Fruit fly (Drosophila melanogaster): ENCODE measurements around the gene CG12684.

The CG12684 gene

dm6 chrX:4560182-4560845 is 11.4 kb downstream of the CG12684 start (continued):
- peak; percentile 44 for TF ChIP-seq esn (GFP tag; optimal IDR thresholded peaks at IDR 0.05)
- TF ChIP-seq CG6276 (GFP tag; optimal IDR thresholded peaks at IDR 0.05), result no peak
- TF ChIP-seq CG10669 (GFP tag; optimal IDR thresholded peaks at IDR 0.05), result peak; percentile 38
- peak; percentile 75 for TF ChIP-seq Eip78C (GFP tag)
- no peak for TF ChIP-seq CG32006 (GFP tag; optimal IDR thresholded peaks at IDR 0.05)
- TF ChIP-seq CG15336 (GFP tag; IDR thresholded peaks at IDR 0.05), result no peak
- 0 out of 3 replicates have a peak, but pooled peaks have one; percentile 11 for TF ChIP-seq CG6163 (GFP tag; IDR thresholded peaks at IDR 0.05)
- TF ChIP-seq Hr4 (GFP tag; optimal IDR thresholded peaks at IDR 0.05), result no peak
- peak; percentile 1 for TF ChIP-seq CG6808 (GFP tag; optimal IDR thresholded peaks at IDR 0.05)
- TF ChIP-seq CG11902 (GFP tag; optimal IDR thresholded peaks at IDR 0.05), result no peak
- no peak for TF ChIP-seq dac (GFP tag; optimal IDR thresholded peaks at IDR 0.05)
- TF ChIP-seq Hr39 (GFP tag; optimal IDR thresholded peaks at IDR 0.05), result peak; percentile 55
- TF ChIP-seq fd85E (GFP tag; optimal IDR thresholded peaks at IDR 0.05), result no peak

DNA sequence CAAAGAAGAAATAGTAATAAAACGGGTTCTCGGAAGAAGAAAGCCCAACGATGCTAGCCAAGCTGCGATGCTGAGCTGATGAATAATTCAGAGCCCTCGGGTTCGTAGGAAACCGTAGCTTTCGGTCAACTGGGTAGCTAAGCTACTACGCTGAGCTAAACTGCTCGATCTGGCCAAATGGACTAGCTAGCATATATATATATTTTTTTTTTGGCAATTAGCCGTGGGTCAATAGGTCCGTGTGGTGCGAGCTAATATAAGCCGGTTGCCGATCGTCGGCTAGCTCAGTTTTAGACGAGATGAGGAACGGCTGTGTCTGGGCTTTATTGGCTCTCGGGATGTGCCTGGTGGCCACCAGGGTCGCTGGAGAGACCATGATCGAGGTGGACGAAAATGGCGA is 14.0 kb downstream of the CG12684 start, which contains the start of gene CG3546:
TSS of gene CG3546 (plus strand) at position 301 of the 400 bp plus-strand sequence.
- TF ChIP-seq CG6792 (GFP tag; optimal IDR thresholded peaks at IDR 0.05) (no peak), Blimp-1 (GFP tag; optimal IDR thresholded peaks at IDR 0.05) (no peak), Hr4 (GFP tag; optimal IDR thresholded peaks at IDR 0.05) (no peak), CG9139 (GFP tag; optimal IDR thresholded peaks at IDR 0.05) (no peak), spab (GFP tag; optimal IDR thresholded peaks at IDR 0.05) (no peak), dac (GFP tag; optimal IDR thresholded peaks at IDR 0.05) (no peak), Ets21C (GFP tag; optimal IDR thresholded peaks at IDR 0.05) (no peak), cyc (GFP tag; optimal IDR thresholded peaks at IDR 0.05) (no peak), net (GFP tag; optimal IDR thresholded peaks at IDR 0.05) (no peak), CG32006 (GFP tag; optimal IDR thresholded peaks at IDR 0.05) (no peak), CG6163 (GFP tag; IDR thresholded peaks at IDR 0.05) (no peak), CG16779 (tag; optimal IDR thresholded peaks at IDR 0.05) (no peak), Smox (GFP tag; optimal IDR thresholded peaks at IDR 0.05) (no peak), CG15336 (GFP tag; IDR thresholded peaks at IDR 0.05) (no peak), CG8319 (GFP tag; optimal IDR thresholded peaks at IDR 0.05) (no peak), CG6808 (GFP tag; optimal IDR thresholded peaks at IDR 0.05) (no peak), fd59A (GFP tag; optimal IDR thresholded peaks at IDR 0.05) (no peak)

dm6 chrX:4555833-4556232 is 15.9 kb downstream of the CG12684 start:
- peak; percentile 59 for TF ChIP-seq vri (GFP tag; optimal IDR thresholded peaks at IDR 0.05)
- no peak for TF ChIP-seq CG8319 (GFP tag; optimal IDR thresholded peaks at IDR 0.05)

dm6 chrX:4554718-4555117 is 17.0 kb downstream of the CG12684 start:
- TF ChIP-seq Hr38 (GFP tag; optimal IDR thresholded peaks at IDR 0.05), result no peak
- TF ChIP-seq fd59A (GFP tag; optimal IDR thresholded peaks at IDR 0.05), result no peak
- no peak for TF ChIP-seq CG6276 (GFP tag; optimal IDR thresholded peaks at IDR 0.05)
- TF ChIP-seq Smox (GFP tag; optimal IDR thresholded peaks at IDR 0.05), result no peak
- TF ChIP-seq CG10669 (GFP tag; optimal IDR thresholded peaks at IDR 0.05), result no peak
- TF ChIP-seq CG6854 (GFP tag; optimal IDR thresholded peaks at IDR 0.05), result no peak
- TF ChIP-seq CG7368 (GFP tag; optimal IDR thresholded peaks at IDR 0.05), result no peak
- no peak for TF ChIP-seq lz (GFP tag; optimal IDR thresholded peaks at IDR 0.05)

DNA sequence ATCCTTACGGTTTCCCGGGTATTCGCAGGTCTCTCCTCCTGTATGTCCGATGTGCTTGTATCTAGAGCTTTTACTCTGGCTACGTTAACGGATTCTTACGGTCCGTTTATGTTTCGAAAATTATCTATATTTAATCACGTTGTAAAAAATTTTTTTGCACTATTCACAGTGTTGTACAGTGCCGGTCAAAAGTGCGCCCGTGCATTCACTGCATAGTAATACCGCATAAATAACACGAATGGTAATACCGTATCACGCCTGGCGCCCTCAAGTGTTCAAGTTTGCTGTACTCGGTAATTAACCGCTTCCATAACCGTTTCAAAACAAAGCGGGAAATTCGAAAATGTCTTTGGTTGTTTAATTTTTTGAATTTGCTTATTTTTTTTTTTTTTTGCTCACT is 17.7 kb downstream of the CG12684 start, which contains the start of gene CG11444:
TSS of gene CG11444 (minus strand) at position 400 of the 400 bp plus-strand sequence.
- no peak for TF ChIP-seq CG8119 (GFP tag; IDR thresholded peaks at IDR 0.05)
- TF ChIP-seq Eip78C (GFP tag), result peak; percentile 76
- TF ChIP-seq CG1621 (tag; optimal IDR thresholded peaks at IDR 0.05), result peak; percentile 30
- no peak for TF ChIP-seq eg (GFP tag; IDR thresholded peaks at IDR 0.05)
- peak; percentile 39 for TF ChIP-seq esn (GFP tag; optimal IDR thresholded peaks at IDR 0.05)
- 0 out of 3 replicates have a peak, but pooled peaks have one; percentile 7 for TF ChIP-seq CG6163 (GFP tag; IDR thresholded peaks at IDR 0.05)
- peak; percentile 49 for TF ChIP-seq Sox14 (GFP tag; optimal IDR thresholded peaks at IDR 0.05)
- TF ChIP-seq CG3032 (tag; optimal IDR thresholded peaks at IDR 0.05), result peak; percentile 21
- peak; percentile 51 for TF ChIP-seq cyc (GFP tag; optimal IDR thresholded peaks at IDR 0.05)
- no peak for TF ChIP-seq CG16779 (tag; optimal IDR thresholded peaks at IDR 0.05)
- peak; percentile 33 for TF ChIP-seq vri (GFP tag; optimal IDR thresholded peaks at IDR 0.05)
- peak; percentile 36 for TF ChIP-seq lz (GFP tag; optimal IDR thresholded peaks at IDR 0.05)
